Fruit fly (Drosophila melanogaster) whole organism, adult: ENCODE results near the gene CG31715.

Experiments used
- CG11617 ChIP-seq: fragments of 200-800 bp; sonication (Bioruptor generic); optimal IDR thresholded peaks from 2 replicates; lab custom pipeline; 2017; ENCODE audit warnings: mild to moderate bottlenecking, missing biosample characterization, missing genetic modification reagents, missing genetic modification characterization
- CG12768 ChIP-seq: fragments of 200-800 bp; sonication (Bioruptor generic); optimal IDR thresholded peaks from 2 replicates; lab custom pipeline; 2017; ENCODE audit warnings: missing biosample characterization, missing genetic modification characterization, mild to moderate bottlenecking, moderate library complexity, missing genetic modification reagents
- CG14711 ChIP-seq: fragments of 200-800 bp; sonication (Bioruptor generic); optimal IDR thresholded peaks from 2 replicates; lab custom pipeline; 2018; ENCODE audit warnings: missing biosample characterization, mild to moderate bottlenecking, missing genetic modification characterization, moderate library complexity
- CG1620 ChIP-seq: fragments of 200-800 bp; sonication (Bioruptor generic); optimal IDR thresholded peaks from 2 replicates; lab custom pipeline; 2016; ENCODE audit warnings: missing biosample characterization, missing genetic modification characterization
- CG33017 ChIP-seq: fragments of 200-800 bp; sonication (Bioruptor generic); optimal IDR thresholded peaks from 2 replicates; lab custom pipeline; 2018; ENCODE audit warnings: missing biosample characterization, mild to moderate bottlenecking, missing genetic modification characterization, moderate library complexity
- CG5204 ChIP-seq: fragments of 200-800 bp; sonication (Bioruptor generic); optimal IDR thresholded peaks from 2 replicates; lab custom pipeline; 2016; ENCODE audit warnings: missing biosample characterization, missing genetic modification characterization
- CG7045 ChIP-seq: fragments of 200-800 bp; sonication (Bioruptor generic); optimal IDR thresholded peaks from 2 replicates; lab custom pipeline; 2017; ENCODE audit warnings: missing biosample characterization, mild to moderate bottlenecking, missing genetic modification characterization
- CG7101 ChIP-seq: fragments of 200-800 bp; sonication (Bioruptor generic); optimal IDR thresholded peaks from 2 replicates; lab custom pipeline; 2018; ENCODE audit warnings: missing biosample characterization, mild to moderate bottlenecking, missing genetic modification characterization, moderate library complexity
- Clk ChIP-seq: fragments of 200-800 bp; sonication (Bioruptor generic); optimal IDR thresholded peaks from 2 replicates; lab custom pipeline; 2017; ENCODE audit warnings: missing biosample characterization, missing genetic modification characterization
- Crg-1 ChIP-seq: fragments of 200-800 bp; sonication (Bioruptor generic); optimal IDR thresholded peaks from 2 replicates; lab custom pipeline; 2016; ENCODE audit warnings: missing biosample characterization, missing genetic modification characterization
- Hr96 ChIP-seq: fragments of 200-800 bp; sonication (Bioruptor generic); optimal IDR thresholded peaks from 2 replicates; lab custom pipeline; 2016; ENCODE audit warnings: missing biosample characterization, missing genetic modification characterization
- Mnt ChIP-seq: fragments of 200-800 bp; sonication (Bioruptor generic); optimal IDR thresholded peaks from 2 replicates; lab custom pipeline; 2016; ENCODE audit warnings: missing biosample characterization, mild to moderate bottlenecking, missing genetic modification characterization
- bab1 ChIP-seq: fragments of 200-800 bp; sonication (Bioruptor generic); optimal IDR thresholded peaks from 3 replicates; lab custom pipeline; 2019; ENCODE audit warnings: missing biosample characterization, mild to moderate bottlenecking, missing genetic modification characterization, moderate library complexity
- cic ChIP-seq: fragments of 200-800 bp; sonication (Bioruptor generic); optimal IDR thresholded peaks from 2 replicates; lab custom pipeline; 2017; ENCODE audit warnings: missing biosample characterization, mild to moderate bottlenecking, missing genetic modification characterization, moderate library complexity
- cnc ChIP-seq, 2 experiments: fragments of >200 bp; optimal IDR thresholded peaks; 2 replicates each; lab custom pipeline; 2017
- kay ChIP-seq: fragments of 200-800 bp; sonication (Bioruptor generic); peaks from one replicate; lab custom pipeline; 2016; ENCODE audit warnings: missing biosample characterization, missing genetic modification characterization, borderline replicate concordance
- ovo ChIP-seq: fragments of 200-800 bp; sonication (Bioruptor generic); optimal IDR thresholded peaks from 2 replicates; lab custom pipeline; 2016; ENCODE audit warnings: missing biosample characterization, missing genetic modification characterization
- pad ChIP-seq: fragments of 200-800 bp; sonication (Bioruptor generic); optimal IDR thresholded peaks from 3 replicates; lab custom pipeline; 2017; ENCODE audit warnings: missing biosample characterization, missing genetic modification characterization, mild to moderate bottlenecking, moderate library complexity, missing genetic modification reagents
- tj ChIP-seq: fragments of 200-800 bp; sonication (Bioruptor generic); optimal IDR thresholded peaks from 3 replicates; lab custom pipeline; 2017; ENCODE audit warnings: missing biosample characterization, mild to moderate bottlenecking, missing genetic modification characterization, moderate library complexity
- toe ChIP-seq: fragments of 200-800 bp; sonication (Bioruptor generic); optimal IDR thresholded peaks from 2 replicates; lab custom pipeline; 2016; ENCODE audit warnings: missing biosample characterization, missing genetic modification characterization

The CG31715 gene

DNA sequence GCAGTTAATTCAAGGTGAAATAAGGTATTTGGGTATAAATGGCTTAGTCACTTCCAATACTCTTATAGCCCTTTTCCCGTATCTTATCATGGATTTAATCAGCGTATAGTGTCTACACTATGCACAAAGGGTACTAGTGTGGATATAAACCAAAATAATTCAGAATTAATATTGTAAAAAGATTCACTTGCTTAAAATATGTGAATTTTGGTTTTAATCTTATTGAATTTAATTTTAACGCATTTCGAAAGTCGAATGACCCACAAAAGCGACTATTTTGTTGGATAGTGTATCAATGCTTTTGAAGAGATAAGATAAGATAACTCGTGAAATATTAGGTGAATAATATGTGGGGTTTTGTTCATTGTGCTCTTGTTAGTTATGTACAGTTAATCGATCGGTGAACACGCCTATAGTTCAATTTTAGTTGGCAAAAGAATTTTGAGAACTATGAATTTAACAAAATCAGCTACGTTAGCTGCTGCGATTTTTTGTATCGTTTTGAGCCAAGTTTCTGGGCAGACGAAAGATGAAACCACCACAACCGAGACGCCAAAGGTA, 40.6 kb downstream of the CG31715 start, which contains the start of gene CG5096:
Gene CG5096 (plus strand): TSS at position 374 of the 561 bp plus-strand sequence.
- TF ChIP-seq bab1: no peak
- peak; percentile 92 for TF ChIP-seq CG12768
- TF ChIP-seq pad: peak; percentile 71
- TF ChIP-seq CG11617 (GFP tag; lab: Kevin White, UChicago): peak; percentile 92
- TF ChIP-seq toe: no peak
- peak; percentile 56 for TF ChIP-seq Mnt (GFP tag; lab: Kevin White, UChicago)
- peak; percentile 86 for TF ChIP-seq cic (GFP tag; lab: Kevin White, UChicago)
- TF ChIP-seq Hr96 (GFP tag; lab: Kevin White, UChicago): no peak
- TF ChIP-seq Crg-1 (GFP tag; lab: Kevin White, UChicago): peak; percentile 55
- TF ChIP-seq CG5204 (GFP tag; lab: Kevin White, UChicago): no peak
- peak; percentile 46 for TF ChIP-seq tj
- no peak for TF ChIP-seq ovo (GFP tag; lab: Kevin White, UChicago)
- TF ChIP-seq CG7045 (GFP tag; lab: Kevin White, UChicago): peak; percentile 82
- TF ChIP-seq CG33017 (tag; lab: Kevin White, UChicago): peak; percentile 96
- TF ChIP-seq CG1620: no peak
- peak; percentile 90 for TF ChIP-seq CG14711 (tag; lab: Kevin White, UChicago)
- TF ChIP-seq cnc (optimal IDR thresholded peaks at IDR 0.05; lab: Kevin White, UChicago): peak in 1 of 2 experiments; percentile 27
- peak; percentile 63 for TF ChIP-seq Clk (GFP tag; lab: Kevin White, UChicago)
- TF ChIP-seq kay: peak; percentile 97
- peak; percentile 96 for TF ChIP-seq CG7101

- TF ChIP-seq CG1620 (peak; percentile 40), CG14711 (tag; lab: Kevin White, UChicago) (peak; percentile 59), CG11617 (GFP tag; lab: Kevin White, UChicago) (peak; percentile 74), Crg-1 (GFP tag; lab: Kevin White, UChicago) (peak; percentile 21), Mnt (GFP tag; lab: Kevin White, UChicago) (peak; percentile 34), CG12768 (peak; percentile 62), CG33017 (tag; lab: Kevin White, UChicago) (peak; percentile 52), CG7045 (GFP tag; lab: Kevin White, UChicago) (peak; percentile 74), cnc (optimal IDR thresholded peaks at IDR 0.05; lab: Kevin White, UChicago) (no peak), ovo (GFP tag; lab: Kevin White, UChicago) (no peak), tj (peak; percentile 40), CG7101 (peak; percentile 64), bab1 (peak; percentile 9), kay (peak; percentile 82), CG5204 (GFP tag; lab: Kevin White, UChicago) (no peak), Clk (GFP tag; lab: Kevin White, UChicago) (peak; percentile 36), cic (GFP tag; lab: Kevin White, UChicago) (no peak), pad (peak; percentile 37), toe (no peak), Hr96 (GFP tag; lab: Kevin White, UChicago) (no peak)
Observed at dm6 chr2L:10386208-10386805, 44.9 kb downstream of the CG31715 start, which contains the start of the genes Cdk1 and mRpS7. Gene Cdk1, minus strand, starts transcription at chr2L:10386262. Gene mRpS7, plus strand, starts transcription at chr2L:10386662.

dm6 chr2L:10386824-10387223, 45.4 kb downstream of the CG31715 start:
- TF ChIP-seq cic (GFP tag; lab: Kevin White, UChicago): no peak
- TF ChIP-seq cnc (optimal IDR thresholded peaks at IDR 0.05; lab: Kevin White, UChicago): no peak
- no peak for TF ChIP-seq tj
- TF ChIP-seq bab1: no peak
- TF ChIP-seq CG11617 (GFP tag; lab: Kevin White, UChicago): no peak

dm6 chr2L:10387869-10388726, 46.7 kb downstream of the CG31715 start, which contains the start of gene da:
Gene da, plus strand, starts transcription at chr2L:10388105.
- TF ChIP-seq Mnt (GFP tag; lab: Kevin White, UChicago) (peak; percentile 69), ovo (GFP tag; lab: Kevin White, UChicago) (no peak), CG1620 (peak; percentile 70), CG11617 (GFP tag; lab: Kevin White, UChicago) (peak; percentile 74), toe (no peak), CG12768 (peak; percentile 52), pad (peak; percentile 28), tj (peak; percentile 30), cnc (optimal IDR thresholded peaks at IDR 0.05; lab: Kevin White, UChicago) (no peak), CG33017 (tag; lab: Kevin White, UChicago) (peak; percentile 49), CG14711 (tag; lab: Kevin White, UChicago) (peak; percentile 63), CG5204 (GFP tag; lab: Kevin White, UChicago) (no peak), Crg-1 (GFP tag; lab: Kevin White, UChicago) (peak; percentile 33), CG7101 (peak; percentile 62), Hr96 (GFP tag; lab: Kevin White, UChicago) (no peak), kay (peak; percentile 99), CG7045 (GFP tag; lab: Kevin White, UChicago) (peak; percentile 53), Clk (GFP tag; lab: Kevin White, UChicago) (no peak), cic (GFP tag; lab: Kevin White, UChicago) (peak; percentile 45), bab1 (peak; percentile 21)
